Worm (Caenorhabditis elegans) whole organism, L4 larva: ENCODE results near the gene F41F3.3.

Experiments used
- mxl-2 ChIP-seq: fragments of 200-800 bp; sonication (Bioruptor generic); conservative IDR thresholded peaks from 2 replicates; pipeline ENCODE4 v1.3.6; 2022; ENCODE audit warnings: missing genetic modification reagents, missing genetic modification characterization, missing compliant biosample characterization
- snpc-4 ChIP-seq: fragments of 150-350 bp; optimal IDR thresholded peaks from 2 replicates; lab custom pipeline; 2014; ENCODE audit warnings: missing biosample characterization, missing genetic modification characterization
- unc-130 ChIP-seq: sonication (generic microtip); optimal IDR thresholded peaks from 2 replicates; lab custom pipeline; 2016; ENCODE audit warnings: missing genetic modification reagents, missing genetic modification characterization, missing compliant biosample characterization

ce11 chrV:4667062-4667461 lies 19.0 kb upstream of the F41F3.3 start:
- no peak for TF ChIP-seq snpc-4 (tag; lab: Kevin White, UChicago)
- no peak for TF ChIP-seq mxl-2 (GFP tag; lab: Robert Waterston, UW)
- TF ChIP-seq unc-130 (GFP tag; lab: Kevin White, UChicago): no peak
